Worm (Caenorhabditis elegans): Measurements from ENCODE around the gene nhr-218.

nhr-218 gene

DNA sequence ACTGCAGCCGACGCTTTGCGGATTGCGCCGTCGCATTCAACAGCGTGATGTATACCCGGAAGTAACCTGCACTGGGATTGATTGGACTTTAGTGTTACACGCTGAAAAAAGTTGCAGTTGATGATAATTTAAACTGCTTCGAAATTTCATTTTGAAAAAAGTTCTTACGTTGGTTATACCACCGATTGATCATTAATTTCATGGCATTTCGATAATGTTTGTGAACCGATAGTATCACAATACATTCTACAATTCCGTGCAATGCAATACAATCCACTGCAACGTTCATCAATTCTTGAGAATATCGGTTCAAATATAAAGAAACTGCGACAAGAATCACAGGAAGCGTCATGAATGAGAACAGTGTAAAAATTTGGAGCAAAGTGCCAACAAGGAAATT is 23.1 kb upstream of the nhr-218 start, which contains the start of gene F21H7.3:
TSS of gene F21H7.3 (minus strand) at position 101 of the 400 bp plus-strand sequence.
- TF ChIP-seq unc-62 (GFP tag; optimal IDR thresholded peaks at IDR 0.05) = no peak

DNA sequence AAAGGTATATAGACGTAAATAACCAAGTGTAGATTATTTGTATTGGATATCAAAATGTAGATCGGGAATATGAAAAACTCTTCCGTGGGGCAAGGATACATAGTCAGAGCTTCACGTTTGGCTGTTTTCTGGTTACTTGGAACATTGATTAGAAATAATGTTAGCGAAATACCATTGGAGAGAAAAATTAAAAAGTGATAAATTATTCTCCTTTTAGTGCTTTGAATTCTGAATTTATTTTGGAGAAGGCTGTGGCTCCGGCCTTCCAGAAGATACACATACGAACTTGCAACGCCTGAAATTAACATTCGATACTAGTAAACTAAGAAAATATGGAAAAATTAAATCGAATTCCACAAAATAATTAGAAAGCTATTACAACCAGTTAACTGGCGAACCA is 22.6 kb upstream of the nhr-218 start, which contains the start of gene srh-98:
TSS of gene srh-98 (minus strand) at position 101 of the 400 bp plus-strand sequence.
- no peak for TF ChIP-seq unc-62 (GFP tag; optimal IDR thresholded peaks at IDR 0.05)

DNA sequence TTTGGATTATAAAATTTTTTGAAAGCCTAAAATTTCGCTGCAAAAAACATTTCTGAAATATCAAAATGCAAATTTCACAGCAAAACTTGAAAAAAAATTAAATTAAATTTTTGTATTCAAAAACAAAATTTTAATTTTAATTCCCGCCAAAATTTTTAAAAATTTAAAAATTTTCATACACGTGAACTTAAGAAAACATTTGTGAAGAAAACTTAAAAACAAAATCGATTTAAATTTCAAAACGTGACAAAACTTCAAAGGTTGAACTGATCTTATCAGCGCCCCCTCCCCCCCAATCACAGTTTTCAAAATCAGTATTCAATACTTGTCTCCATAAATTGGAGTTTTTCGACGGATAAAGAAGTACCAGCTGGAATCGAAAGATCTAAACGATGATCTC is 21.0 kb upstream of the nhr-218 start, which contains the start of gene F21H7.5:
TSS of gene F21H7.5 (plus strand) at position 301 of the 400 bp plus-strand sequence.
- TF ChIP-seq unc-62 (GFP tag; optimal IDR thresholded peaks at IDR 0.05) = no peak

DNA sequence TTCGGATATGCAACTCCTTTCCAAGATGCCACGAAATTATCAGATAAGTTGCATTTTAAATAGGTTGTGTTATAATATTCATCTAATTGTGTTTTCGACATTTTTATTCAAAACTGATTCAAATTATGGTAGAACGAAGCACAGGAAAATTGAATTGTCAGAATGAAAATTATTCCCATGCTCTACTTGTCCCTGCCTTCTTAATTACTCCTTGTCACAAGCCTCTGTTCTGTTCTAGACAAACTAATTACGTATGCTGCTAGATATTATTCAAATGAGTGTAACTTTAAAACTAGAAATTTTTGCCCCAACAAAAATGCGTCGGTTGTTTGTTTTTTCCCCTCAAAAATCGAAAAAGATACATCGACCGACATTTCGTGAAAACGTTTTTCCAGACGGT is 14.2 kb upstream of the nhr-218 start, which contains the start of gene srh-104:
TSS of gene srh-104 (minus strand) at position 101 of the 400 bp plus-strand sequence.
- no peak for TF ChIP-seq unc-62 (GFP tag; optimal IDR thresholded peaks at IDR 0.05)

DNA sequence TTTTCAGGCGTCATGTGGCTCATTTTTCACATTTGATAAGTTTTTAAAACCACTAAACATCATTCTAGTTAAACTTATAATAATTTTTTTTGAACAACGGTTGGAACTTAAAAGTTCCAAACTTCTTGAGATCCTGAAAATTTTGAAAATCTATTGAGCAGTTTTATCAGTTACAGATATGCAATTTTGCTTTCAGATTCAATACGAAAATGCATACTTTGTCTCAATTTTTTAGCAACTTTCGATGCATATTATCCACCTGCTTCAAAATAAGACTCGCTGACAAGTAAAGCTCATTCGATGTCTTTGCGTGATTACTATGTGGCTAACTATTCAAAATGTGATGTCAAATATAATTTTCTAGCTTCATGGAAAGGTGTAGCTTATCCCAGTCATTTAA is 11.7 kb upstream of the nhr-218 start, which contains the start of gene srh-95:
TSS of gene srh-95 (plus strand) at position 301 of the 400 bp plus-strand sequence.
- TF ChIP-seq unc-62 (GFP tag; optimal IDR thresholded peaks at IDR 0.05) = no peak

DNA sequence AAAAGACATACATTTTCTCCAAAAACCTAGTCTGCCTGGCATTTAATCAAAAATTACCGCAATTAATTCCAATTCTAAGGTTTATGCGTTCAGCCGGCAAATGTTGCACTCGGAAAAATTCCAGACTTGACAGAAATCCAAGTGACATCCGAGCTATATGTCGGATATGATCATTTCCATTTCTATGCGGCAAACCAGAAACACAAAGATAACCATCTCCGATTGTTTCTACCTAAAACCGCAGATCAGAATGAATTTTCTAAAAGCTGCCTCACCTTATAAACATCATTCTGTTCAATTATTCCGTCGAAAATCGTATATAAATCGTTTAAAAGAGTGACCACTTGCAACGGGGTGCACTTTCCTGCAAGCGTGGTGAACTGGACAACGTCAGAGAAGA is 9.1 kb upstream of the nhr-218 start:
- no peak for TF ChIP-seq unc-62 (GFP tag; optimal IDR thresholded peaks at IDR 0.05)

DNA sequence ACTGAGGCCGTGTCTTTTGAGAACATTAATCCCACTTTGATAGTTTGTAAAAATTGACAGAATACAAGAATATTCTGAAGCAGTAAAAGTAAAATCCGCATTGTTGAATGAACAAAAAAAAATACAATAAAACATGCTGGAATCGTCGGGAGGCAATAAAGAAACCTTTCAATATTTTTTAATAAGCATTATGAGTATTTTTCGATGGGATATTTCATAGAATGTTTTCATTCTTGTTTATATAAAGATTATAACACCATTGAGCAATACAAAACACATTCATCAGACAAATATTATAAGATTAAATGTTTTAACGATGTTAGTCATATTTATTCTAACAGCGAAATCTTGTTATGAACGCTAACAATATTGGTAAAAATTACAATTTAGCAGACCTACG is 4.6 kb upstream of the nhr-218 start, which contains the start of gene gcy-20:
TSS of gene gcy-20 (minus strand) at position 101 of the 400 bp plus-strand sequence.
- no peak for TF ChIP-seq unc-62 (GFP tag; optimal IDR thresholded peaks at IDR 0.05)

DNA sequence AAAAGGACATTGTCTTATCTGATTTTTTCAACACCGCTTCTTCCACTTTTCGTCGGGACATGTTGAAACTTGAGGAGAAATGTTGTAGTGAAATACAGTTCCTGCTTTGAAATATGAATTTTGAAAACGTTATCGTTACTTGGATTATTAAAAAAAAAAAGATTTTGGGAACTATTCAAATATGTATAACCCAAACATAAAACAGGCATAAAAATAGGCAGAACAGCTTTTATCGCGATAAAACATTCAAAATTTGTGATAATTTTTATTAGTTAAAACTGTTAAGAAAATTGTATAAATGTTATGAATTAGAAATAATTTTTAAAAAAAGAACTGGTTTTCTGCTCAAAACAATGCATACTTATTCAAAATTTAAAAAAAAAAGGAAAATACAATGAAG is 1.8 kb upstream of the nhr-218 start, which contains the start of gene bgnt-1.3:
TSS of gene bgnt-1.3 (minus strand) at position 101 of the 400 bp plus-strand sequence.
- TF ChIP-seq unc-62 (GFP tag; optimal IDR thresholded peaks at IDR 0.05) = no peak

DNA sequence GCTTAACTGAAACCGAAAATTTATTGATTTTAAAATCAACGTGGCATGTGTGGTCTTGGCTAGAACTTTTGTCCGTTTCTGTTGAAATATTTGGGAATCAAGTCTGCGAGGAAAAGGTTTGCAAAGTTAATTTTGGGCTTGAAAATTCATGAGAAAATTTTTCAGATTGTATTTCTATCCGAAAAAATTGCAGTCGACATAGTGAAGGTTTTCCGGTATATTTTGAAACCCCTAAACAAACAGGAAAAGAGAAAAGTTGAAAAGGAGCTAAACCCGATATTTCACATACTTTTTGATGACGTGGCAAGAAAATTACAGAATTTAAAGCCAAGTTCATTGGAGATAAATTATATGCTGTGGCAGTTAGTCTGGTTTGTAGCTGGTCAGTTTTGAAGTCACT is 1.4 kb downstream of the nhr-218 start, which contains the start of gene nhr-127:
TSS of gene nhr-127 (plus strand) at position 301 of the 400 bp plus-strand sequence.
- TF ChIP-seq unc-62 (GFP tag; optimal IDR thresholded peaks at IDR 0.05) = no peak

DNA sequence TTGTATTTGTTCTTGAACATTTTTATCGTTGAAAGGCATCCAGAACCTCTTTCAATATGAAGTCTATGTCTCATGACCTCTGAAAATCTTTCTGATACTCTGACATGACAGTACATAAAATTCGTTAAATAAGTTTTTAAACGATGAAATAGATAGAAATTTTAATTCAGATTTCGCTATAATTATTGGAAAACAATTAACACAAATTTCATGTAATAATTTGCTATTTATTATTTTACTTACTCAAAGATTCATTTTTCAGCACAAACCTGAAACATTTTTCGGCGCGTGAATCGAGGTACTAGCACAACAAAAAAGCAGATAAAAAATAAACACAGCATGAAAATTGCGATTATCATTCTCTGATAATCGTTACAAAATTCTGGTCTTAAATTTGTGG is 8.3 kb downstream of the nhr-218 start, which contains the start of gene T13F3.4:
TSS of gene T13F3.4 (minus strand) at position 101 of the 400 bp plus-strand sequence.
- TF ChIP-seq unc-62 (GFP tag; optimal IDR thresholded peaks at IDR 0.05) = no peak

DNA sequence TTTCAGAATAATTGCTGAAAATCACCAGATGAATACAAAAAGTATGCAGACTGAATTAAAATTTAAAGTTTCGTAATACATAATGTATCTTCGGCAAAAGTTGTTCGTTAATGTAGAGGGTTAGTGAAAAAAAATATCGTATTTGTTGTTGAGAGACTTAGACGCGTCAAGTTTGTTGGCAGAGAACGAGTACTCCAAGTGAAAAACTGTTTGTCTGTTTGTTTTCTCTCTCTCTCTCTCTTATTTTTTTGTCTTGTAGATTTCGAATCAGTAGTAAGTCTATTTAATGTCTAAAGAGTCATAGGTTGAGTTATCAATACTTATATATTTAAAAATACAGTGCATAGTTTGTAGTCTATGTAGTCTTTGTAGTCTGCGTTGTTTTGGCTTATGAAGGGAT is 11.3 kb downstream of the nhr-218 start, which contains the start of the genes fbxa-2 and T13F3.8:
TSS of gene fbxa-2 (minus strand) at position 101 of the 400 bp plus-strand sequence.
TSS of gene T13F3.8 (plus strand) at position 245 of the 400 bp plus-strand sequence.
- no peak for TF ChIP-seq unc-62 (GFP tag; optimal IDR thresholded peaks at IDR 0.05)

DNA sequence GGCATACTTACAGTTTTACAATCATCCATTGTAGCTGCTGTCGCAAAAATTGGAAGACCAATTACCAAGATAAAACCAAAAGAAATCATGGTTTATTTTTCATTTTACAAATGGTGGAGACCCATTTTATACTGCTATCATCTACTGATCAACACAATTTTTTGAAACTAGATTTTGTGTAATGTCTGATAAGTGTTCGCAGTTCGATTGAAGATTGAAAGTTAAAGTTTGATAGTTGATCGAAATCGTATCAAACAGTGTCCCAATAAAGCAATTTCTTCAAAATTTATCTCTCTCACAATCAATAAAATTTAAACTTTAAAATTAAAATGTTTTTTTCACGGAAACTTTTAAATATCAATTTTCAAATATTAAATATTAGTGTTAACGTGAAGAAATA is 12.9 kb downstream of the nhr-218 start, which contains the start of gene T13F3.6:
TSS of gene T13F3.6 (minus strand) at position 101 of the 400 bp plus-strand sequence.
- no peak for TF ChIP-seq unc-62 (GFP tag; optimal IDR thresholded peaks at IDR 0.05)

DNA sequence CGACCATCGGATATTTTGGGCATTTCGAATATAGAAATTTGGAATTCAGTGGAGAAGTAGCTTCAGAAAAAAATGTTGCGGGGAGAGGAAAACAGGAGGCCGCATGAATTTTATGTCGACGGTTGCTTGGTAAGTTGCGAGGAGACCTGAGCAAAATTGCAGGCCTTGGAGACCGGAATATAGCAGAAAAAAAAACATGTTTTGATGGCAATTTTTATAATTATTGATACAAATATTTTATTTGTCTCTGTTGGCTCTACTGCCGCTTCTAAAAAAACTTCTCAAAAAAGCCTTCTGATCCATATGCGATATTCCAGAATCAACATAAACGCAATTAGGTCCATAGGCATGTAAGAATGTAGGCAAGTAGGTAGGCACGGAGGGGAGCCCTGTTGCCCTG is 17.1 kb downstream of the nhr-218 start, which contains the start of gene pacl-1:
TSS of gene pacl-1 (minus strand) at position 101 of the 400 bp plus-strand sequence.
- TF ChIP-seq unc-62 (GFP tag; optimal IDR thresholded peaks at IDR 0.05) = no peak

DNA sequence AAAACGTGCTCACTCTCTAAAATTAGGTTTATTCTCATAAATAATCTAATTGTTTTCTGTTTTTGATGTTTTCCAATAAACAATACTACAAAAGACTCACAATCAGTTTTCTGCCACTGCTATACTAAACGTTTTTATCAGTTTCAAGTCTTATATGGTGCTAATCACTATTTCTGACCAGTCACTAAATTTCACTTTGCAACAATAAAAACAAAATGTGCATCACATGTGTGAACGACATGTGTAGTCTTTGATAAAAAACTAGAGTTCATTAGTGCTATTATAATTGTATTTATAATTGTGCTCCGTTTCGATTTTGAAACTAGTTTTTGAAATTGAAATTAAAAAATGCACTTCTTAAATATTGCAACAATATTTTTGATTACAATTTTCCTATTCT is 19.7 kb downstream of the nhr-218 start, which contains the start of gene cyp-37B1:
TSS of gene cyp-37B1 (plus strand) at position 199 of the 400 bp plus-strand sequence.
- TF ChIP-seq unc-62 (GFP tag; optimal IDR thresholded peaks at IDR 0.05) = no peak

DNA sequence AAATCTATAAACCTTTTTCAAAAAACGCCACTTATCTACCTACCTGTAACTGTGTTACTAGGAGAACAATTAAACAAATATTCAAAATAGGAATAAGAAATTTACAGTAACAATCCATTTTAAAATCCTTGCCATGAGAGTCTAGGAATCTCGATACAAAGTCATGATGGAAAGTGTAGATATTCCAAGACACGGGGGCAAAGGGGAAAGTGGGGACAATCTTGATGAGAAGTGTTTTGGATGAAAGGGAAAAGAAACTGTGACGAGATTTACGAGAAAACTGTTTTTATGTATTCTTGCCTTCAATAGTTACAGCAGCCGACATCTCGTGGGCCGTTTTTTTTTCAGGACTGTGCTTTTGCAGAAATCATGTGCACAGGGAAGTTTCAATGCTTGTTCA is 23.9 kb downstream of the nhr-218 start, which contains the start of gene F28G4.2:
TSS of gene F28G4.2 (minus strand) at position 175 of the 400 bp plus-strand sequence.
- TF ChIP-seq unc-62 (GFP tag; optimal IDR thresholded peaks at IDR 0.05) = no peak

DNA sequence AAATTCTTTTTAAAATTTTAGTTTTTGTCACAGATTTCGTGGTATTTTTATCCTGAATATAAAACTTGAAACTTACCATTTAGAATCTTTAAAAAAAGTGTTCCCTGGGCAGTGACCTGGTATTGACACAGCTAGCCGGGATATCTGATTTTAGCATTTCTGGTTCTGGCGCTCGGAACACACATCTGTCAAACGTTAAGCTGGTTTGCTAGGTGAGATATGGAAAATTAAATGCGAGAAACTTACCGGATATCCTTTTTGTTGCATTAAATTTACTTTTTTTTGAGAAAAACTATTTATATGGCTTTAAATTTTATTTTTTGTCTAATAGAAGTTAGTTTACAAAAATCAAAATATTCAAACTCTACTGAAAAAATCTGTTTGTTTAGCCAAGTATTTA is 27.6 kb downstream of the nhr-218 start, which contains the start of gene F28G4.4:
TSS of gene F28G4.4 (minus strand) at position 101 of the 400 bp plus-strand sequence.
- TF ChIP-seq unc-62 (GFP tag; optimal IDR thresholded peaks at IDR 0.05) = no peak

DNA sequence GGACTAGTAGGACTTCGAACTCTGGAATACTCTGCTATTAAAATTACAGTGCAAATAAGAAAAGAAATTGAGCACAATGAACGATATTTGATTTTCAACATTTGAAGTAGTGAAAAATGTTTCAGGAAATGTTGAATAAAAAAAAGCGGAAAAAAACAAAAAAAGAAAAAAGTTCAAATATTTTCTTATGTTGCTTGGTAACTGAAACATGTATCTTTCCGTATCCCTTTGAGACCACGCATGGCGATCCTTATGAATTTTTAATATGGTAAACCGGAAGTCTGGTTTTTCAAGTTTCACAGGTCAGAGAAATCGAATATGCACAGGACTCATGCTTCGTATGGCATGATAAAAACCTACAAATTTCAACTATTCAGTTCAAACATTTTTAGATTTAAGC is 29.4 kb downstream of the nhr-218 start, which contains the start of gene F28G4.3:
TSS of gene F28G4.3 (minus strand) at position 101 of the 400 bp plus-strand sequence.
- TF ChIP-seq unc-62 (GFP tag; optimal IDR thresholded peaks at IDR 0.05) = no peak
